Worm (Caenorhabditis elegans): ENCODE data around the gene noca-2.

- no peak for TF ChIP-seq tbx-2 (tag; optimal IDR thresholded peaks at IDR 0.05)
- no peak for TF ChIP-seq egl-27 (tag; optimal IDR thresholded peaks at IDR 0.05)
- TF ChIP-seq jun-1 (tag; optimal IDR thresholded peaks at IDR 0.05), result no peak
- TF ChIP-seq elt-3 (tag; optimal IDR thresholded peaks at IDR 0.05), result no peak
- TF ChIP-seq ZK546.5 (tag; optimal IDR thresholded peaks at IDR 0.05), result no peak
- no peak for TF ChIP-seq ceh-16 (tag; optimal IDR thresholded peaks at IDR 0.05)
- no peak for TF ChIP-seq nfya-1 (tag; optimal IDR thresholded peaks at IDR 0.05; ENCODE audit: insufficient read depth)
- TF ChIP-seq nhr-28 (tag; optimal IDR thresholded peaks at IDR 0.05), result no peak
- TF ChIP-seq skn-1 (tag; optimal IDR thresholded peaks at IDR 0.05), result no peak
- no peak for TF ChIP-seq snpc-4 (tag; optimal IDR thresholded peaks at IDR 0.05)
- TF ChIP-seq lin-15B (tag; optimal IDR thresholded peaks at IDR 0.05), result no peak
- no peak for TF ChIP-seq aly-2 (tag; optimal IDR thresholded peaks at IDR 0.05)
- no peak for TF ChIP-seq unc-62 (GFP tag; optimal IDR thresholded peaks at IDR 0.05)
- TF ChIP-seq nhr-25 (tag; optimal IDR thresholded peaks at IDR 0.05), result no peak
These were observed 29.8 kb downstream of the noca-2 start, which contains the start of gene C44C10.12 for ce11 chrX:11696696-11697095.
